Worm (Caenorhabditis elegans) whole organism, midembryonic: ENCODE measurements around the gene R53.5.

Source experiments
- T22C8.4 ChIP-seq: fragments of 200-800 bp; sonication (Bioruptor generic); IDR thresholded peaks from 2 replicates; pipeline ENCODE4 v1.3.6; 2022; ENCODE audit warnings: missing genetic modification characterization, missing compliant biosample characterization
- cog-1 ChIP-seq: sonication (generic microtip); optimal IDR thresholded peaks from 2 replicates; lab custom pipeline; 2016; ENCODE audit warnings: missing genetic modification characterization, missing compliant biosample characterization
- flt-1 ChIP-seq: fragments of 200-800 bp; sonication (Bioruptor generic); IDR thresholded peaks from 2 replicates; pipeline ENCODE4 v1.3.6; 2022; ENCODE audit warnings: missing genetic modification characterization, missing compliant biosample characterization
- klf-2 ChIP-seq: fragments of 200-800 bp; sonication (Bioruptor generic); conservative IDR thresholded peaks from 2 replicates; pipeline ENCODE4 v1.3.6; 2022; ENCODE audit warnings: missing genetic modification reagents, missing genetic modification characterization, missing compliant biosample characterization
- ref-1 ChIP-seq: fragments of 200-800 bp; sonication (Bioruptor generic); conservative IDR thresholded peaks from 2 replicates; pipeline ENCODE4 v1.3.6; 2022; ENCODE audit warnings: missing genetic modification reagents, missing genetic modification characterization, missing compliant biosample characterization
- tab-1 ChIP-seq: fragments of 200-800 bp; sonication (Bioruptor generic); IDR thresholded peaks from 2 replicates; pipeline ENCODE4 v1.3.6; 2022; ENCODE audit warnings: missing genetic modification characterization, missing compliant biosample characterization
- ztf-23 ChIP-seq: fragments of 200-800 bp; sonication (Bioruptor generic); IDR thresholded peaks from 2 replicates; pipeline ENCODE4 v1.3.6; 2022; ENCODE audit warnings: missing genetic modification reagents, missing genetic modification characterization, missing compliant biosample characterization
- ztf-29 ChIP-seq: fragments of 200-800 bp; sonication (Bioruptor generic); IDR thresholded peaks from 2 replicates; pipeline ENCODE4 v1.3.6; 2022; ENCODE audit warnings: missing genetic modification reagents, missing genetic modification characterization, missing compliant biosample characterization

ce11 chrII:9965325-9965724, 5.0 kb downstream of the R53.5 start:
- TF ChIP-seq T22C8.4 (GFP tag; lab: Robert Waterston, UW) (no peak), ztf-23 (GFP tag; lab: Robert Waterston, UW) (no peak), tab-1 (GFP tag; lab: Robert Waterston, UW) (no peak), flt-1 (no peak), klf-2 (GFP tag; lab: Robert Waterston, UW) (no peak), cog-1 (tag; lab: Kevin White, UChicago) (no peak), ref-1 (no peak), ztf-29 (GFP tag; lab: Robert Waterston, UW) (no peak)
